Fruit fly (Drosophila melanogaster) whole organism, embryonic: Measurements from ENCODE around the gene Fkbp59.

ENCODE experiments used
- Antp ChIP-seq: fragments of 200-800 bp; sonication (Bioruptor generic); optimal IDR thresholded peaks from 3 replicates; lab custom pipeline; 2016; ENCODE audit warnings: missing biosample characterization, missing genetic modification characterization
- Bdp1 ChIP-seq: fragments of 200-800 bp; sonication (Bioruptor generic); optimal IDR thresholded peaks from 3 replicates; lab custom pipeline; 2016; ENCODE audit warnings: missing biosample characterization, missing genetic modification characterization
- BtbVII ChIP-seq: fragments of 200-800 bp; sonication (Bioruptor generic); optimal IDR thresholded peaks from 3 replicates; lab custom pipeline; 2017; ENCODE audit warnings: missing biosample characterization, mild to moderate bottlenecking, missing genetic modification characterization
- CG10267 ChIP-seq: fragments of 200-800 bp; sonication (Bioruptor generic); optimal IDR thresholded peaks from 2 replicates; lab custom pipeline; 2018; ENCODE audit warnings: missing biosample characterization, mild to moderate bottlenecking, missing genetic modification characterization, moderate library complexity
- CG12769 ChIP-seq: fragments of 200-800 bp; sonication (Bioruptor generic); optimal IDR thresholded peaks from 2 replicates; lab custom pipeline; 2019; ENCODE audit warnings: missing biosample characterization, mild to moderate bottlenecking, missing genetic modification characterization, moderate library complexity
- CG13424 ChIP-seq: fragments of 200-800 bp; sonication (Bioruptor generic); optimal IDR thresholded peaks from 2 replicates; lab custom pipeline; 2019; ENCODE audit warnings: missing biosample characterization, mild to moderate bottlenecking, missing genetic modification characterization, moderate library complexity
- CG13775 ChIP-seq: fragments of 200-800 bp; sonication (Bioruptor generic); optimal IDR thresholded peaks from 3 replicates; lab custom pipeline; 2017; ENCODE audit warnings: missing biosample characterization, mild to moderate bottlenecking, missing genetic modification characterization
- CG14014 ChIP-seq: fragments of 200-800 bp; sonication (Bioruptor generic); IDR thresholded peaks from 2 replicates; pipeline ENCODE4 v1.3.6; 2022; ENCODE audit warnings: missing biosample characterization, missing genetic modification characterization
- CG17186 ChIP-seq: fragments of 200-800 bp; sonication (Bioruptor generic); optimal IDR thresholded peaks from 3 replicates; lab custom pipeline; 2017; ENCODE audit warnings: missing biosample characterization, missing genetic modification reagents, missing genetic modification characterization
- CG18262 ChIP-seq: fragments of 200-800 bp; optimal IDR thresholded peaks from 3 replicates; lab custom pipeline; 2019; ENCODE audit warnings: missing biosample characterization, mild to moderate bottlenecking, missing genetic modification characterization, moderate library complexity
- CG18599 ChIP-seq: fragments of 200-800 bp; sonication (Bioruptor generic); optimal IDR thresholded peaks from 3 replicates; lab custom pipeline; 2017; ENCODE audit warnings: missing biosample characterization, missing genetic modification characterization, mild to moderate bottlenecking, moderate library complexity, missing genetic modification reagents
- CG31224 ChIP-seq: fragments of 200-800 bp; sonication (Bioruptor generic); IDR thresholded peaks from 2 replicates; pipeline ENCODE4 v1.3.6; 2022; ENCODE audit warnings: missing biosample characterization, missing genetic modification characterization
- CG31441 ChIP-seq: fragments of 200-800 bp; sonication (Bioruptor generic); IDR thresholded peaks from 2 replicates; pipeline ENCODE4 v1.3.6; 2022; ENCODE audit warnings: missing biosample characterization, missing genetic modification characterization
- CG6765 ChIP-seq: fragments of 200-800 bp; sonication (Bioruptor generic); optimal IDR thresholded peaks from 3 replicates; lab custom pipeline; 2017; ENCODE audit warnings: missing biosample characterization, mild to moderate bottlenecking, missing genetic modification characterization
- CG7928 ChIP-seq: fragments of 200-800 bp; sonication (Bioruptor generic); optimal IDR thresholded peaks from 2 replicates; lab custom pipeline; 2017; ENCODE audit warnings: missing biosample characterization, mild to moderate bottlenecking, missing genetic modification characterization
- CG8924 ChIP-seq: fragments of 200-800 bp; optimal IDR thresholded peaks from 3 replicates; lab custom pipeline; 2019; ENCODE audit warnings: missing biosample characterization, mild to moderate bottlenecking, missing genetic modification characterization, moderate library complexity
- CG9215 ChIP-seq: fragments of 200-800 bp; sonication (Bioruptor generic); IDR thresholded peaks from 2 replicates; pipeline ENCODE4 v1.3.6; 2022; ENCODE audit warnings: missing biosample characterization, missing genetic modification characterization
- CoRest ChIP-seq: fragments of 200-800 bp; sonication (Bioruptor generic); optimal IDR thresholded peaks from 3 replicates; lab custom pipeline; 2018; ENCODE audit warnings: missing biosample characterization, mild to moderate bottlenecking, missing genetic modification characterization, moderate library complexity
- Dll ChIP-seq: fragments of 200-800 bp; sonication (Bioruptor generic); IDR thresholded peaks from 4 replicates; pipeline ENCODE4 v1.3.6; 2022; ENCODE audit warnings: missing biosample characterization, missing genetic modification characterization; ENCODE audit not compliant: partially characterized antibody
- Ets65A ChIP-seq: fragments of 200-800 bp; sonication (Bioruptor generic); peaks from one replicate; lab custom pipeline; 2016; ENCODE audit warnings: missing biosample characterization, missing genetic modification characterization
- Gug ChIP-seq: fragments of 200-800 bp; sonication (Bioruptor generic); IDR thresholded peaks from 4 replicates; pipeline ENCODE4 v1.3.6; 2022; ENCODE audit warnings: missing biosample characterization, missing genetic modification characterization
- H15 ChIP-seq: fragments of 200-800 bp; sonication (Bioruptor generic); IDR thresholded peaks from 3 replicates; pipeline ENCODE4 v1.3.6; 2022; ENCODE audit warnings: missing biosample characterization, missing genetic modification characterization
- HHEX ChIP-seq: fragments of 200-800 bp; sonication (Bioruptor generic); optimal IDR thresholded peaks from 3 replicates; lab custom pipeline; 2017; ENCODE audit warnings: missing biosample characterization, mild to moderate bottlenecking, missing genetic modification characterization, missing genetic modification reagents
- HLH54F ChIP-seq: fragments of 200-800 bp; sonication (Bioruptor generic); optimal IDR thresholded peaks from 3 replicates; lab custom pipeline; 2016; ENCODE audit warnings: missing biosample characterization, missing genetic modification characterization
- Hr51 ChIP-seq, 2 experiments: fragments of 200-800 bp; sonication (Bioruptor generic); optimal IDR thresholded peaks; 2 replicates in 1 of 2; 3 replicates in 1 of 2; lab custom pipeline; 2016 to 2018; ENCODE audit warnings: missing biosample characterization in 2 of 2, missing genetic modification characterization in 2 of 2, mild to moderate bottlenecking in 1 of 2, moderate library complexity in 1 of 2
- Mes4 ChIP-seq: fragments of 200-800 bp; sonication (Bioruptor generic); optimal IDR thresholded peaks from 2 replicates; lab custom pipeline; 2016; ENCODE audit warnings: missing biosample characterization, missing genetic modification characterization
- Mrtf ChIP-seq: fragments of 200-800 bp; sonication (Bioruptor generic); IDR thresholded peaks from 3 replicates; pipeline ENCODE4 v1.3.6; 2022; ENCODE audit warnings: missing biosample characterization, missing genetic modification characterization
- Oaz ChIP-seq: fragments of 200-800 bp; sonication (Bioruptor generic); IDR thresholded peaks from 2 replicates; pipeline ENCODE4 v1.3.6; 2022; ENCODE audit warnings: missing biosample characterization, missing genetic modification characterization
- Oli ChIP-seq: fragments of 200-800 bp; sonication (Bioruptor generic); optimal IDR thresholded peaks from 2 replicates; lab custom pipeline; 2018; ENCODE audit warnings: missing biosample characterization, mild to moderate bottlenecking, missing genetic modification characterization, moderate library complexity
- Ptx1 ChIP-seq: fragments of 200-800 bp; sonication (Bioruptor generic); IDR thresholded peaks from 2 replicates; pipeline ENCODE4 v1.3.6; 2022; ENCODE audit warnings: missing biosample characterization, missing genetic modification characterization
- Taf1 ChIP-seq: fragments of 200-800 bp; sonication (Bioruptor generic); IDR thresholded peaks from 2 replicates; pipeline ENCODE4 v1.3.6; 2022; ENCODE audit warnings: missing biosample characterization, missing genetic modification characterization
- Xbp1 ChIP-seq: fragments of 200-800 bp; sonication (Bioruptor generic); optimal IDR thresholded peaks from 3 replicates; lab custom pipeline; 2016; ENCODE audit warnings: missing biosample characterization, mild to moderate bottlenecking, missing genetic modification characterization
- Xrp1 ChIP-seq: fragments of 200-800 bp; sonication (Bioruptor generic); IDR thresholded peaks from 2 replicates; pipeline ENCODE4 v1.3.6; 2022; ENCODE audit warnings: missing biosample characterization, missing genetic modification characterization
- cas ChIP-seq: fragments of 200-800 bp; sonication (Bioruptor generic); IDR thresholded peaks from 2 replicates; pipeline ENCODE4 v1.3.6; 2022; ENCODE audit warnings: missing biosample characterization, missing genetic modification characterization
- dmrt11E ChIP-seq: fragments of 200-800 bp; sonication (Bioruptor generic); optimal IDR thresholded peaks from 3 replicates; lab custom pipeline; 2018; ENCODE audit warnings: missing biosample characterization, mild to moderate bottlenecking, missing genetic modification characterization, moderate library complexity
- dmrt99B ChIP-seq: fragments of 200-800 bp; sonication (Bioruptor generic); optimal IDR thresholded peaks from 2 replicates; lab custom pipeline; 2018; ENCODE audit warnings: missing biosample characterization, mild to moderate bottlenecking, missing genetic modification characterization, moderate library complexity
- grau ChIP-seq: fragments of 200-800 bp; optimal IDR thresholded peaks from 3 replicates; lab custom pipeline; 2019; ENCODE audit warnings: missing biosample characterization, mild to moderate bottlenecking, missing genetic modification characterization, moderate library complexity
- insv ChIP-seq, 2 experiments: fragments of 200-800 bp; sonication (Bioruptor generic); optimal IDR thresholded peaks; 3 replicates each; lab custom pipeline; 2016 to 2018; ENCODE audit warnings: missing biosample characterization in 2 of 2, missing genetic modification characterization in 2 of 2
- klu ChIP-seq: fragments of 200-800 bp; sonication (Bioruptor generic); IDR thresholded peaks from 2 replicates; pipeline ENCODE4 v1.3.6; 2022; ENCODE audit warnings: missing biosample characterization, missing genetic modification characterization
- knrl ChIP-seq: fragments of 200-800 bp; sonication (Bioruptor generic); IDR thresholded peaks from 3 replicates; pipeline ENCODE4 v1.3.6; 2022; ENCODE audit warnings: missing biosample characterization, missing genetic modification characterization; ENCODE audit not compliant: partially characterized antibody
- lilli ChIP-seq: fragments of 200-800 bp; sonication (Bioruptor generic); optimal IDR thresholded peaks from 3 replicates; lab custom pipeline; 2016; ENCODE audit warnings: missing biosample characterization, missing genetic modification characterization
- lmd ChIP-seq: fragments of 200-800 bp; sonication (Bioruptor generic); IDR thresholded peaks from 2 replicates; pipeline ENCODE4 v1.3.6; 2022; ENCODE audit warnings: missing biosample characterization, missing genetic modification characterization
- nerfin-1 ChIP-seq: fragments of 200-800 bp; sonication (Bioruptor generic); optimal IDR thresholded peaks from 3 replicates; lab custom pipeline; 2019; ENCODE audit warnings: missing biosample characterization, mild to moderate bottlenecking, missing genetic modification characterization, moderate library complexity
- nerfin-2 ChIP-seq: fragments of 200-800 bp; sonication (Bioruptor generic); IDR thresholded peaks from 2 replicates; pipeline ENCODE4 v1.3.6; 2022; ENCODE audit warnings: missing biosample characterization, missing genetic modification characterization; ENCODE audit not compliant: partially characterized antibody
- nmo ChIP-seq: fragments of 200-800 bp; sonication (Bioruptor generic); optimal IDR thresholded peaks from 2 replicates; lab custom pipeline; 2018; ENCODE audit warnings: missing biosample characterization, mild to moderate bottlenecking, missing genetic modification characterization, moderate library complexity
- pho ChIP-seq: fragments of 200-800 bp; sonication (Bioruptor generic); optimal IDR thresholded peaks from 2 replicates; lab custom pipeline; 2016; ENCODE audit warnings: missing biosample characterization, missing genetic modification characterization
- phol ChIP-seq: fragments of 200-800 bp; sonication (Bioruptor generic); optimal IDR thresholded peaks from 3 replicates; lab custom pipeline; 2018; ENCODE audit warnings: missing biosample characterization, mild to moderate bottlenecking, missing genetic modification characterization, moderate library complexity
- row ChIP-seq: fragments of 200-800 bp; sonication (Bioruptor generic); IDR thresholded peaks from 3 replicates; pipeline ENCODE4 v1.3.6; 2022; ENCODE audit warnings: missing biosample characterization, missing genetic modification characterization
- slbo ChIP-seq: fragments of 200-800 bp; sonication (Bioruptor generic); IDR thresholded peaks from 2 replicates; pipeline ENCODE4 v1.3.6; 2022; ENCODE audit warnings: missing biosample characterization, missing genetic modification characterization
- tll ChIP-seq, 2 experiments: fragments of 200-800 bp in 1 of 2; fragments of >200 bp in 1 of 2; sonication (Bioruptor generic) in 1 of 2; optimal IDR thresholded peaks; 2 replicates each; lab custom pipeline; 2017 to 2019; ENCODE audit warnings: missing biosample characterization in 2 of 2, missing genetic modification characterization in 2 of 2, mild to moderate bottlenecking in 1 of 2, moderate library complexity in 1 of 2

Gene Fkbp59

dm6 chr2L:9864337-9864736 lies 23.5 kb upstream of the Fkbp59 start (continued):
- TF ChIP-seq Hr51 (GFP tag; optimal IDR thresholded peaks at IDR 0.05; lab: Kevin White, UChicago) (peak in 1 of 2 experiments; percentile 47), slbo (GFP tag; lab: Robert Waterston, UW) (peak; percentile 61), pho (GFP tag; lab: Kevin White, UChicago) (peak; percentile 14), nerfin-2 (no peak), Oaz (GFP tag; lab: Robert Waterston, UW) (0 out of 2 replicates have a peak, but pooled peaks have one; percentile 21), Mrtf (GFP tag; lab: Robert Waterston, UW) (no peak), Antp (no peak), Dll (GFP tag; lab: Robert Waterston, UW) (no peak), Mes4 (GFP tag; lab: Kevin White, UChicago) (no peak), CG18262 (tag; lab: Kevin White, UChicago) (no peak), CG13424 (peak; percentile 21), nmo (GFP tag; lab: Kevin White, UChicago) (peak; percentile 16), CG10267 (tag; lab: Kevin White, UChicago) (no peak), row (peak; percentile 41; the same call in 1 of the 3 replicates), Ptx1 (no peak), CG17186 (GFP tag; lab: Kevin White, UChicago) (no peak), Bdp1 (GFP tag; lab: Kevin White, UChicago) (no peak), Taf1 (GFP tag; lab: Robert Waterston, UW) (no peak), dmrt11E (tag; lab: Kevin White, UChicago) (no peak), CG31441 (0 out of 2 replicates have a peak, but pooled peaks have one; percentile 20), CoRest (peak; percentile 41), CG13775 (GFP tag; lab: Kevin White, UChicago) (peak; percentile 16), Ets65A (GFP tag; lab: Kevin White, UChicago) (peak; percentile 18), CG8924 (tag; lab: Kevin White, UChicago) (peak; percentile 16), knrl (GFP tag; lab: Robert Waterston, UW) (no peak), CG18599 (GFP tag; lab: Kevin White, UChicago) (peak; percentile 79), CG9215 (GFP tag; lab: Robert Waterston, UW) (0 out of 2 replicates have a peak, but pooled peaks have one; percentile 26), klu (GFP tag; lab: Robert Waterston, UW) (peak; percentile 33; the same call in 1 of the 2 replicates), grau (tag; lab: Kevin White, UChicago) (no peak), Xbp1 (GFP tag; lab: Kevin White, UChicago) (peak; percentile 9), BtbVII (GFP tag; lab: Kevin White, UChicago) (no peak), insv (GFP tag; optimal IDR thresholded peaks at IDR 0.05; lab: Kevin White, UChicago) (no peak), HHEX (GFP tag; lab: Kevin White, UChicago) (peak; percentile 43), lilli (GFP tag; lab: Kevin White, UChicago) (peak; percentile 51), dmrt99B (peak; percentile 39), CG31224 (GFP tag; lab: Robert Waterston, UW) (no peak), cas (GFP tag; lab: Robert Waterston, UW) (no peak), Oli (tag; lab: Kevin White, UChicago) (peak; percentile 46), CG7928 (GFP tag; lab: Kevin White, UChicago) (no peak), HLH54F (GFP tag; lab: Kevin White, UChicago) (peak; percentile 21), CG6765 (GFP tag; lab: Kevin White, UChicago) (peak; percentile 25), phol (no peak), Xrp1 (GFP tag; lab: Robert Waterston, UW) (no peak), nerfin-1 (tag; lab: Kevin White, UChicago) (no peak), Gug (GFP tag; lab: Robert Waterston, UW) (0 out of 4 replicates have a peak, but pooled peaks have one; percentile 14), H15 (no peak), CG14014 (GFP tag; lab: Robert Waterston, UW) (0 out of 2 replicates have a peak, but pooled peaks have one; percentile 24), tll (GFP tag; optimal IDR thresholded peaks at IDR 0.05; lab: Kevin White, UChicago) (no peak), CG12769 (tag; lab: Kevin White, UChicago) (peak; percentile 24), lmd (GFP tag; lab: Robert Waterston, UW) (0 out of 2 replicates have a peak, but pooled peaks have one; percentile 17)
